Worm (Caenorhabditis elegans): ENCODE data around the gene sri-9.

Gene sri-9

DNA sequence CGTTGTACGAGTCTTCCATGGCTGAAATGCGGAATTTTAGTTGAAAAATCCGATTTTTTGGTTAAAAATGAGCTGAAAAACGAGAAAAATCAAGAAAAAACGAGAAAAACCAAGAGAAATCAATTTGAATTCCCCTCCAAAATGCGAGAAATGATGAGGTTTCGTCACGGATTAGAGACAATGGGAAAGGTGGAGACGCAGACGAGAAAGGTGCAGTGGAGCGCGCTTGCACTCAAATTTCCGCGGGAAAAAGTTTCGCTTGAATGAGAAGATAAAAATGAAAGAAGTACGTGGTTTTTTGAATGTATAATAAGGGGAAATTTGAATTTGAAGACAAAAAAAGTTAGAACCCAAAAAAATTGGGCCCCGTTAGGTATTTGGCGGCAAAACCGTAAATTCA, 35.6 kb upstream of the sri-9 start, which contains the start of gene efl-1 (continued):
- TF ChIP-seq snpc-4 (GFP tag; optimal IDR thresholded peaks at IDR 0.05) (peak; percentile 70), snpc-4 (tag; optimal IDR thresholded peaks at IDR 0.05) (peak; percentile 61 to 94 (median 89)), F39B2.1 (GFP tag; IDR thresholded peaks at IDR 0.05) (no peak), madf-6 (GFP tag; IDR thresholded peaks at IDR 0.05) (peak; percentile 81), xnd-1 (tag; optimal IDR thresholded peaks at IDR 0.05) (peak; percentile 20), ztf-3 (GFP tag; optimal IDR thresholded peaks at IDR 0.05) (peak; percentile 25), ceh-79 (tag; optimal IDR thresholded peaks at IDR 0.05) (no peak), snpc-3.4 (tag; optimal IDR thresholded peaks at IDR 0.05) (peak; percentile 72), dox-1 (GFP tag; IDR thresholded peaks at IDR 0.05) (peak; percentile 85), ekl-4 (GFP tag; IDR thresholded peaks at IDR 0.05) (peak; percentile 83), B0336.3 (GFP tag; IDR thresholded peaks at IDR 0.05) (peak; percentile 67; the same call in 1 of the 2 replicates), attf-5 (GFP tag; optimal IDR thresholded peaks at IDR 0.05) (peak; percentile 96), lsl-1 (GFP tag; optimal IDR thresholded peaks at IDR 0.05) (peak; percentile 57), ceh-91 (GFP tag; IDR thresholded peaks at IDR 0.05) (no peak), sdz-38 (tag; optimal IDR thresholded peaks at IDR 0.05) (no peak), madf-8 (GFP tag; conservative IDR thresholded peaks at IDR 0.05) (peak; percentile 35), nhr-90 (tag; optimal IDR thresholded peaks at IDR 0.05) (no peak), let-526 (GFP tag; IDR thresholded peaks at IDR 0.05) (no peak), tbp1 (GFP tag; optimal IDR thresholded peaks at IDR 0.05) (peak; percentile 68), madf-10 (tag; optimal IDR thresholded peaks at IDR 0.05) (peak; percentile 20), let-607 (tag; optimal IDR thresholded peaks at IDR 0.05) (peak in 1 of 2 experiments; percentile 22), athp-1 (tag; optimal IDR thresholded peaks at IDR 0.05) (peak; percentile 76), pbrm-1 (GFP tag; IDR thresholded peaks at IDR 0.05) (peak; percentile 96), C06A6.2 (GFP tag; conservative IDR thresholded peaks at IDR 0.05) (0 out of 2 replicates have a peak, but pooled peaks have one; percentile 17), him-1 (tag; optimal IDR thresholded peaks at IDR 0.05) (peak; percentile 28), Y53G8AR.9 (GFP tag; conservative IDR thresholded peaks at IDR 0.05) (peak; percentile 72; the same call in 1 of the 2 replicates), K11D2.4 (GFP tag; IDR thresholded peaks at IDR 0.05) (no peak), chd-7 (tag; optimal IDR thresholded peaks at IDR 0.05) (no peak), hsf-1 (GFP tag; IDR thresholded peaks at IDR 0.05) (0 out of 2 replicates have a peak, but pooled peaks have one; percentile 51), cebp-1 (GFP tag; IDR thresholded peaks at IDR 0.05) (peak; percentile 47), cebp-1 (tag; optimal IDR thresholded peaks at IDR 0.05) (peak; percentile 89), somi-1 (GFP tag; optimal IDR thresholded peaks at IDR 0.05) (peak; percentile 22), ztf-26 (tag; optimal IDR thresholded peaks at IDR 0.05) (peak; percentile 52), F33H1.4 (GFP tag; IDR thresholded peaks at IDR 0.05) (0 out of 2 replicates have a peak, but pooled peaks have one; percentile 35), Y53F4B.3 (GFP tag; IDR thresholded peaks at IDR 0.05) (0 out of 2 replicates have a peak, but pooled peaks have one; percentile 38), pha-4 (tag; optimal IDR thresholded peaks at IDR 0.05) (peak; percentile 82), F57C9.4 (tag; optimal IDR thresholded peaks at IDR 0.05) (no peak), aptf-2 (GFP tag; conservative IDR thresholded peaks at IDR 0.05) (no peak), nfya-2 (GFP tag; IDR thresholded peaks at IDR 0.05) (no peak), akir-1 (GFP tag; optimal IDR thresholded peaks at IDR 0.05) (no peak), nhr-179 (tag; optimal IDR thresholded peaks at IDR 0.05) (no peak), tlf-1 (GFP tag; optimal IDR thresholded peaks at IDR 0.05) (peak; percentile 59), bed-1 (GFP tag; IDR thresholded peaks at IDR 0.05) (no peak), sptf-2 (GFP tag; optimal IDR thresholded peaks at IDR 0.05) (no peak), rec-8 (tag; optimal IDR thresholded peaks at IDR 0.05) (no peak), lin-54 (GFP tag; optimal IDR thresholded peaks at IDR 0.05) (peak; percentile 97), snpc-1.1 (tag; optimal IDR thresholded peaks at IDR 0.05; ENCODE audit: insufficient read depth) (peak; percentile 86), atf-7 (tag; optimal IDR thresholded peaks at IDR 0.05) (no peak)
